Worm (Caenorhabditis elegans) whole organism, mixed stage, embryonic: ENCODE data around the gene F38A5.2.
"Not testable (repeated sequence)": the region's sequence is repeated elsewhere in the genome, so short reads cannot be mapped to it uniquely, and the experiment has no call there.

Experiments used
- M03D4.4 ChIP-seq: sonication (generic microtip); optimal IDR thresholded peaks from 2 replicates; lab custom pipeline; 2017; ENCODE audit warnings: mild to moderate bottlenecking, missing genetic modification characterization, missing compliant biosample characterization
- blmp-1 ChIP-seq: fragments of 150-350 bp; optimal IDR thresholded peaks from 2 replicates; lab custom pipeline; 2014; ENCODE audit warnings: missing biosample characterization, missing genetic modification characterization
- ceh-39 ChIP-seq: fragments of 150-350 bp; optimal IDR thresholded peaks from 2 replicates; lab custom pipeline; 2014; ENCODE audit warnings: missing biosample characterization, missing genetic modification characterization
- ceh-43 ChIP-seq: fragments of 200-800 bp; sonication (Bioruptor generic); optimal IDR thresholded peaks from 2 replicates; lab custom pipeline; 2018; ENCODE audit warnings: mild to moderate bottlenecking, missing genetic modification characterization, moderate library complexity, missing compliant biosample characterization
- ceh-83 ChIP-seq: fragments of 200-800 bp; sonication (Bioruptor generic); optimal IDR thresholded peaks from 2 replicates; lab custom pipeline; 2018; ENCODE audit warnings: mild to moderate bottlenecking, missing genetic modification characterization, missing compliant biosample characterization
- ces-1 ChIP-seq: fragments of 150-350 bp; optimal IDR thresholded peaks from 2 replicates; lab custom pipeline; 2014; ENCODE audit warnings: missing biosample characterization, missing genetic modification reagents, missing genetic modification characterization
- cnd-1 ChIP-seq: fragments of 200-800 bp; sonication (Bioruptor generic); optimal IDR thresholded peaks from 2 replicates; lab custom pipeline; 2018; ENCODE audit warnings: mild to moderate bottlenecking, missing genetic modification characterization, missing compliant biosample characterization
- elt-1 ChIP-seq: sonication (generic microtip); optimal IDR thresholded peaks from 2 replicates; lab custom pipeline; 2017; ENCODE audit warnings: missing genetic modification characterization, mild to moderate bottlenecking, missing compliant biosample characterization, antibody characterized with exemption, moderate library complexity, borderline replicate concordance; ENCODE audit not compliant: insufficient read depth
- elt-3 ChIP-seq: fragments of 150-350 bp; optimal IDR thresholded peaks from 2 replicates; lab custom pipeline; 2014; ENCODE audit warnings: missing biosample characterization, missing genetic modification characterization
- ham-2 ChIP-seq: fragments of 200-800 bp; sonication (Bioruptor generic); optimal IDR thresholded peaks from 2 replicates; lab custom pipeline; 2018; ENCODE audit warnings: mild to moderate bottlenecking, missing genetic modification characterization, missing compliant biosample characterization
- hlh-1 ChIP-seq: fragments of 150-350 bp; optimal IDR thresholded peaks from 2 replicates; lab custom pipeline; 2014; ENCODE audit warnings: missing biosample characterization, missing genetic modification reagents, missing genetic modification characterization
- lin-13 ChIP-seq: fragments of 150-350 bp; optimal IDR thresholded peaks from 2 replicates; lab custom pipeline; 2014; ENCODE audit warnings: missing biosample characterization, missing genetic modification characterization
- lin-32 ChIP-seq: fragments of 200-800 bp; sonication (Bioruptor generic); optimal IDR thresholded peaks from 2 replicates; lab custom pipeline; 2018; ENCODE audit warnings: mild to moderate bottlenecking, missing genetic modification characterization, missing compliant biosample characterization
- lsy-2 ChIP-seq: fragments of 150-350 bp; optimal IDR thresholded peaks from 2 replicates; lab custom pipeline; 2014; ENCODE audit warnings: missing biosample characterization, missing genetic modification characterization
- mab-5 ChIP-seq: fragments of 150-350 bp; optimal IDR thresholded peaks from 2 replicates; lab custom pipeline; 2014; ENCODE audit warnings: missing biosample characterization, missing genetic modification characterization
- mep-1 ChIP-seq: fragments of 150-350 bp; optimal IDR thresholded peaks from 2 replicates; lab custom pipeline; 2017; ENCODE audit warnings: missing biosample characterization, missing genetic modification reagents, missing genetic modification characterization, inconsistent platforms
- mls-2 ChIP-seq: sonication (generic microtip); optimal IDR thresholded peaks from 2 replicates; lab custom pipeline; 2016; ENCODE audit warnings: mild to moderate bottlenecking, missing genetic modification characterization, moderate library complexity, missing compliant biosample characterization
- nhr-12 ChIP-seq: fragments of 150-350 bp; optimal IDR thresholded peaks from 2 replicates; lab custom pipeline; 2014; ENCODE audit warnings: missing biosample characterization, missing genetic modification characterization
- nhr-2 ChIP-seq: fragments of 150-350 bp; optimal IDR thresholded peaks from 2 replicates; lab custom pipeline; 2014; ENCODE audit warnings: missing biosample characterization, missing genetic modification characterization
- nhr-237 ChIP-seq: fragments of 150-350 bp; optimal IDR thresholded peaks from 2 replicates; lab custom pipeline; 2014; ENCODE audit warnings: missing biosample characterization, missing genetic modification characterization
- nhr-28 ChIP-seq: fragments of 150-350 bp; optimal IDR thresholded peaks from 2 replicates; lab custom pipeline; 2014; ENCODE audit warnings: missing biosample characterization, missing genetic modification characterization
- nhr-76 ChIP-seq: sonication (generic microtip); optimal IDR thresholded peaks from 2 replicates; lab custom pipeline; 2017; ENCODE audit warnings: missing biosample characterization, missing genetic modification characterization
- pha-4 ChIP-seq: fragments of 150-350 bp; optimal IDR thresholded peaks from 2 replicates; lab custom pipeline; 2018; ENCODE audit warnings: missing biosample characterization, missing genetic modification reagents, missing genetic modification characterization
- sem-2 ChIP-seq: fragments of 200-800 bp; sonication (Bioruptor generic); optimal IDR thresholded peaks from 2 replicates; lab custom pipeline; 2018; ENCODE audit warnings: mild to moderate bottlenecking, missing genetic modification characterization, missing compliant biosample characterization
- snpc-4 ChIP-seq: fragments of 150-350 bp; optimal IDR thresholded peaks from 2 replicates; lab custom pipeline; 2014; ENCODE audit warnings: missing biosample characterization, missing genetic modification characterization
- sptf-1 ChIP-seq: sonication (generic microtip); optimal IDR thresholded peaks from 2 replicates; lab custom pipeline; 2017; ENCODE audit warnings: mild to moderate bottlenecking, missing genetic modification characterization, moderate library complexity, missing compliant biosample characterization
- tbx-8 ChIP-seq: fragments of 200-800 bp; sonication (Bioruptor generic); optimal IDR thresholded peaks from 2 replicates; lab custom pipeline; 2018; ENCODE audit warnings: mild to moderate bottlenecking, missing genetic modification characterization, moderate library complexity, missing compliant biosample characterization
- unc-120 ChIP-seq: sonication (generic microtip); optimal IDR thresholded peaks from 2 replicates; lab custom pipeline; 2017; ENCODE audit warnings: missing genetic modification characterization, missing compliant biosample characterization; ENCODE audit not compliant: poor library complexity, severe bottlenecking
- unc-62 ChIP-seq: fragments of 150-350 bp; optimal IDR thresholded peaks from 2 replicates; lab custom pipeline; 2014; ENCODE audit warnings: missing biosample characterization, missing genetic modification reagents, missing genetic modification characterization
- zip-8 ChIP-seq: fragments of 150-350 bp; optimal IDR thresholded peaks from 2 replicates; lab custom pipeline; 2014; ENCODE audit warnings: missing biosample characterization, missing genetic modification characterization

Gene F38A5.2

DNA sequence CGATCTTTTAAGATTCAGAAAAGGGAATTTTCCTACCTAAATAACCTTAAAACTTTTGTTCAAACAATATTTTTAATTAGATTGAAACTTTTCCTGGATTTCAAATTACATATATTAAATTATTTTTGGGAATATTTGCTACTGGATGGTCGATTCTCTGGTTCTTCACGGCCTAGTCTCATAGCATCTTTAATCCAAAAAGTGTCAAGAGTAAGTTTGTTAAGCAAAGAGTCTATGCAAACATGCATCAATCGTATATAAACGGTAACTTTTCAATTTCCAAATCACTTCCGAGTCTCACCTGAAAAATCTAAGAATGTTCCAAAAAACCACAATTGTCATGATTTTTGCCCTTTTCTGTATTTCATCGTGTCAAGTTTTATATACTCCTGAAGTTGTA lies 12.7 kb upstream of the F38A5.2 start, which contains the start of gene nspb-4:
TSS of gene nspb-4 (plus strand) at position 301 of the 400 bp plus-strand sequence.
- TF ChIP-seq elt-1 (tag; lab: Kevin White, UChicago); tbx-8 (GFP tag; lab: Kevin White, UChicago); ceh-83 (GFP tag; lab: Kevin White, UChicago): not testable (repeated sequence)

DNA sequence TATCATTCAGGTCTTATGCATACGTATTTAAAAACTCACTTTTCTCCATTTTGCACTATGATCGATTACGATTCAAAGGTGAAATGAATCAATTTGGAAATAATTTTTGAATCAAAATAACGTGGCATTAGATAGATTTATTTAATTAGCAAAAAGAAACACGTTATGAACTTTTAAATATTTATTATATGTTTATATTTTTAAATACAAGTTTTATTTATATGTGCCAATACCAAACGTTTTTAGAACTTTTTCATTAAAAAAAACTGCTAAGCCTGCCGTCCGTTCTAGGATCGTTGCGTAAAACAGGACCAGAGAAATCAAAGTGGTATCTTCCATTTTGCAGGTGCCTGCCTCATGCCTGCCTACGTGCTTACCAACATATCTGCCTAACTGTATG lies 12.1 kb upstream of the F38A5.2 start, which contains the start of gene F38A5.6:
TSS of gene F38A5.6 (minus strand) at position 101 of the 400 bp plus-strand sequence.
- TF ChIP-seq mab-5 (tag; lab: Kevin White, UChicago) (no peak), lsy-2 (tag; lab: Kevin White, UChicago) (no peak), mep-1 (tag; lab: Kevin White, UChicago) (no peak), nhr-12 (no peak), blmp-1 (tag; lab: Kevin White, UChicago) (no peak), zip-8 (tag; lab: Kevin White, UChicago) (no peak), elt-3 (tag; lab: Kevin White, UChicago) (no peak), ces-1 (GFP tag; lab: Kevin White, UChicago) (no peak), ceh-39 (tag; lab: Kevin White, UChicago) (no peak), ham-2 (GFP tag; lab: Kevin White, UChicago) (no peak), unc-62 (GFP tag; lab: Kevin White, UChicago) (no peak), M03D4.4 (tag; lab: Kevin White, UChicago) (no peak), ceh-43 (GFP tag; lab: Kevin White, UChicago) (no peak), sem-2 (GFP tag; lab: Kevin White, UChicago) (no peak), nhr-237 (tag; lab: Kevin White, UChicago) (no peak), lin-32 (GFP tag; lab: Kevin White, UChicago) (no peak), pha-4 (no peak), nhr-28 (tag; lab: Kevin White, UChicago) (no peak)
- TF ChIP-seq, all 35 proteins: peak for 0

DNA sequence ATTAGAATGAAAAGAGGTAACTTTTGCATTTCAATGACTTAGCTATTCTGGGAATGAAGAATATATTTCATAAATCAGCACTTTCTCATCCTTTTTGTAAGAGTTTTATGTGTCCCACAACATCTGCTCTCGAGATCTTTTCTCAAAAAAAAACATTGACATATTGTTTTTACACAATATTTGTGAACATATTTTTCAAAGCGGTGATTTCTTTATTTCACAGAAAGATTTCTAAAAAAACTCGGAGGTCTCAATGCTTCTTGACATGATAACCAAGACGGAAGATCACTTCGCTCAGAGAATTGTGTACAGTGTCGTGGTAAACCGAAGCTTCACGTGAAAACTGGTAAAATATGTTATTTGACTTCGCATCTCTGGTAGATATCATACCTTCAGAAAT lies 10.7 kb upstream of the F38A5.2 start, which contains the start of gene F38A5.22:
TSS of gene F38A5.22 (minus strand) at position 29 of the 400 bp plus-strand sequence.
- TF ChIP-seq sptf-1 (tag; lab: Kevin White, UChicago) (no peak), ceh-39 (tag; lab: Kevin White, UChicago) (no peak), ces-1 (GFP tag; lab: Kevin White, UChicago) (no peak), nhr-237 (tag; lab: Kevin White, UChicago) (no peak), nhr-76 (tag; lab: Kevin White, UChicago) (no peak), ceh-83 (GFP tag; lab: Kevin White, UChicago) (no peak), lsy-2 (tag; lab: Kevin White, UChicago) (no peak), snpc-4 (tag; lab: Kevin White, UChicago) (no peak), hlh-1 (tag; lab: Kevin White, UChicago) (no peak), tbx-8 (GFP tag; lab: Kevin White, UChicago) (no peak), nhr-2 (tag; lab: Kevin White, UChicago) (no peak), M03D4.4 (tag; lab: Kevin White, UChicago) (no peak), blmp-1 (tag; lab: Kevin White, UChicago) (no peak), nhr-12 (no peak), pha-4 (no peak), unc-120 (tag; lab: Kevin White, UChicago) (no peak), lin-13 (tag; lab: Kevin White, UChicago) (no peak), cnd-1 (tag; lab: Kevin White, UChicago) (no peak)

DNA sequence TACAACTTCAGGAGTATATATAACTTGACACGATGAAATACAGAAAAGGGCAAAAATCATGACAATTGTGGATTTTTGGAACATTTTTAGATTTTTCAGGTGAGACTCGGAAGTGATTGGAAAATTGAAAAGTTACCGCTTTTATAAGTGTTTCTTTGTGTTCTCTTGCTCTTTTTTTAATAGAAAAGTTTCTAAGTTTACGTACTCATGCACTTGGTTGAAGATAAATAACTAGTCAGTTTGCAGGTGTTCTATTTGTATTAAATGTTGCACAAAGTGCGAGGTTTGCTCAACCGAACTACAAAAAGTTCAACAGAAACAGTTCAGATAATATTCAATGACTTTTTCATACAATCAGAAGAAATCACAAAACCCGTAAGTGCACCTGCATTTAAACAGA lies 9.7 kb upstream of the F38A5.2 start, which contains the start of gene nspb-3:
TSS of gene nspb-3 (minus strand) at position 101 of the 400 bp plus-strand sequence.
- TF ChIP-seq ham-2 (GFP tag; lab: Kevin White, UChicago); pha-4; nhr-2 (tag; lab: Kevin White, UChicago): not testable (repeated sequence)

DNA sequence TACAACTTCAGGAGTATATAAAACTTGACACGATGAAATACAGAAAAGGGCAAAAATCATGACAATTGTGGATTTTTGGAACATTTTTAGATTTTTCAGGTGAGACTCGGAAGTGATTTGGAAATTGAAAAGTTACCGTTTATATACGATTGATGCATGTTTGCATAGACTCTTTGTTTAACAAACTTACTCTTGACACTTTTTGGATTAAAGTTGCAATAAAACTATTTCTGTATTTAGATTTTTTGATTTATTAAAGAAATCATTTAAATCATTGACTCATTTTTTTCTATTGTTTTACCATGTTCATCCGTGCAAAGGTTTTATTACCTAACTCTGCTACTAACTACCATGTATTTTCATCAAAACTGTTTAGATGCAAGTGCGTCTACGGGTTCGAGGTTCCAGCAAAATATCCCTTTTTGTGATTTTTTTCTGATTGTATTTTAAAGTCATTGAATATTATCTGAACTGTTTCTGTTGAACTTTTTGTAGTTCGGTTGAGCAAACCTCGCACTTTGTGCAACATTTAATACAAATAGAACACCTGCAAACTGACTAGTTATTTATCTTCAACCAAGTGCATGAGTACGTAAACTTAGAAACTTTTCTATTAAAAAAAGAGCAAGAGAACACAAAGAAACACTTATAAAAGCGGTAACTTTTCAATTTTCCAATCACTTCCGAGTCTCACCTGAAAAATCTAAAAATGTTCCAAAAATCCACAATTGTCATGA lies 6.0 kb upstream of the F38A5.2 start, which contains the start of the genes nspb-1 and nspb-2:
TSS of gene nspb-1 (minus strand) at position 101 of the 737 bp plus-strand sequence.
TSS of gene nspb-2 (plus strand) at position 687 of the 737 bp plus-strand sequence.
- TF ChIP-seq snpc-4 (tag; lab: Kevin White, UChicago); mls-2 (tag; lab: Kevin White, UChicago); ceh-43 (GFP tag; lab: Kevin White, UChicago): not testable (repeated sequence)
